Worm (Caenorhabditis elegans) whole organism, midembryonic: ENCODE results near the gene cyp-35A1.

Source experiments
- T22C8.4 ChIP-seq: fragments of 200-800 bp; sonication (Bioruptor generic); IDR thresholded peaks from 2 replicates; pipeline ENCODE4 v1.3.6; 2022; ENCODE audit warnings: missing genetic modification characterization, missing compliant biosample characterization
- cog-1 ChIP-seq: sonication (generic microtip); optimal IDR thresholded peaks from 2 replicates; lab custom pipeline; 2016; ENCODE audit warnings: missing genetic modification characterization, missing compliant biosample characterization
- flt-1 ChIP-seq: fragments of 200-800 bp; sonication (Bioruptor generic); IDR thresholded peaks from 2 replicates; pipeline ENCODE4 v1.3.6; 2022; ENCODE audit warnings: missing genetic modification characterization, missing compliant biosample characterization
- klf-2 ChIP-seq: fragments of 200-800 bp; sonication (Bioruptor generic); conservative IDR thresholded peaks from 2 replicates; pipeline ENCODE4 v1.3.6; 2022; ENCODE audit warnings: missing genetic modification reagents, missing genetic modification characterization, missing compliant biosample characterization
- med-1 ChIP-seq: sonication (generic microtip); optimal IDR thresholded peaks from 2 replicates; lab custom pipeline; 2017; ENCODE audit warnings: missing genetic modification characterization, mild to moderate bottlenecking, missing compliant biosample characterization, antibody characterized with exemption, missing genetic modification reagents; ENCODE audit not compliant: insufficient read depth
- ref-1 ChIP-seq: fragments of 200-800 bp; sonication (Bioruptor generic); conservative IDR thresholded peaks from 2 replicates; pipeline ENCODE4 v1.3.6; 2022; ENCODE audit warnings: missing genetic modification reagents, missing genetic modification characterization, missing compliant biosample characterization
- tab-1 ChIP-seq: fragments of 200-800 bp; sonication (Bioruptor generic); IDR thresholded peaks from 2 replicates; pipeline ENCODE4 v1.3.6; 2022; ENCODE audit warnings: missing genetic modification characterization, missing compliant biosample characterization
- ztf-23 ChIP-seq: fragments of 200-800 bp; sonication (Bioruptor generic); IDR thresholded peaks from 2 replicates; pipeline ENCODE4 v1.3.6; 2022; ENCODE audit warnings: missing genetic modification reagents, missing genetic modification characterization, missing compliant biosample characterization
- ztf-29 ChIP-seq: fragments of 200-800 bp; sonication (Bioruptor generic); IDR thresholded peaks from 2 replicates; pipeline ENCODE4 v1.3.6; 2022; ENCODE audit warnings: missing genetic modification reagents, missing genetic modification characterization, missing compliant biosample characterization

- TF ChIP-seq klf-2 (GFP tag; lab: Robert Waterston, UW) = no peak
- no peak for TF ChIP-seq flt-1 (GFP tag; lab: Robert Waterston, UW)
- no peak for TF ChIP-seq ref-1 (GFP tag; lab: Robert Waterston, UW)
- no peak for TF ChIP-seq tab-1 (GFP tag; lab: Robert Waterston, UW)
- TF ChIP-seq T22C8.4 (GFP tag; lab: Robert Waterston, UW) = no peak
- no peak for TF ChIP-seq cog-1 (tag; lab: Kevin White, UChicago)
- no peak for TF ChIP-seq ztf-29 (GFP tag; lab: Robert Waterston, UW)
- no peak for TF ChIP-seq med-1 (GFP tag; lab: Kevin White, UChicago)
- TF ChIP-seq ztf-23 (GFP tag; lab: Robert Waterston, UW) = no peak
Observed at ce11 chrV:7399202-7399601, 37.6 kb upstream of the cyp-35A1 start, which contains the start of gene gst-41.
